Fruit fly (Drosophila melanogaster): Measurements from ENCODE around the gene CG5715.
A peak's percentile ranks its signal among the peaks of the same experiment; 100 is the strongest.

CG5715 gene

DNA sequence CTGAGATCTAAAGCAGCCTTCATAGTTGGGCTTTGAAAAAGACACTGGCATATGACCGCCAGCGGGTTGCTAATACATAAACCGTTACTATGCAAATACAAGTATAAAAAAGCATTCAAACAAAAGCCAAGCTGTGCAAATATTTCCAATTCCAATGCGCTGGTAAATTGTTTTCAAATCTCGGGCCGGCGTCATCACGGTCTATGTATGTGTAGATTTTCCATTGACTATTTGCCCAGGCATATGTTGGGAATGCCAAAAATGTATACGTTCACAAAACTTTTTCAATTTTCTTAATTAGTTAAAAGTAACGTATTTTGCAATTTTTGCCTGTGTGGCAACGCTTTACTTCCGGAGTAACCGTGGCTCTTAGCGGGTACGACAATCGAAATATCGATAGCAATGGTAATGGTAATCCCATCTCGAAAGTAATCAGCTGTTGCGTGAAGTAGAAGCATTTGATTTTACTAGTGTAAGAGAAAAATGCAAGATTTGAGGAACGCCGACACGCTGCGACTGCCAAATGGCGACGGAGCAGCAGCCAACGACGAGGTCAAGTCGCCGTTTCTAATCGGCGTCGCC lies 4.3 kb downstream of the CG5715 start, which contains the start of the genes CG34290 and Uck:
TSS of gene CG34290 (minus strand) at position 51 of the 582 bp plus-strand sequence.
TSS of gene Uck (plus strand) at position 405 of the 582 bp plus-strand sequence.
- no peak for TF ChIP-seq Rel (GFP tag; optimal IDR thresholded peaks at IDR 0.05)
- TF ChIP-seq Rel (tag; optimal IDR thresholded peaks at IDR 0.05), result peak; percentile 65
- no peak for TF ChIP-seq Abd-B (GFP tag; optimal IDR thresholded peaks at IDR 0.05)
- no peak for TF ChIP-seq Mio (GFP tag; optimal IDR thresholded peaks at IDR 0.05)
- no peak for TF ChIP-seq Myc (optimal IDR thresholded peaks at IDR 0.05)
- TF ChIP-seq rgr (GFP tag; optimal IDR thresholded peaks at IDR 0.05), result peak; percentile 88
- no peak for TF ChIP-seq usp (GFP tag; optimal IDR thresholded peaks at IDR 0.05)
- no peak for TF ChIP-seq Dfd (GFP tag; optimal IDR thresholded peaks at IDR 0.05)
- no peak for TF ChIP-seq fru (GFP tag; optimal IDR thresholded peaks at IDR 0.05)
- peak; percentile 69 for TF ChIP-seq HLH106 (tag; optimal IDR thresholded peaks at IDR 0.05)
- peak; percentile 77 for TF ChIP-seq br (GFP tag; optimal IDR thresholded peaks at IDR 0.05)
- peak; percentile 98 for TF ChIP-seq Vsx2 (GFP tag; optimal IDR thresholded peaks at IDR 0.05; ENCODE audit: partially characterized antibody)
- no peak for TF ChIP-seq brk (GFP tag; optimal IDR thresholded peaks at IDR 0.05)
- TF ChIP-seq Hr78 (GFP tag; optimal IDR thresholded peaks at IDR 0.05), result no peak
- peak; percentile 72 for TF ChIP-seq Sp1 (GFP tag; optimal IDR thresholded peaks at IDR 0.05)
- no peak for TF ChIP-seq CG32264 (GFP tag; optimal IDR thresholded peaks at IDR 0.05)
- TF ChIP-seq jim (GFP tag; optimal IDR thresholded peaks at IDR 0.05), result no peak
- TF ChIP-seq N (GFP tag; optimal IDR thresholded peaks at IDR 0.05), result no peak
- no peak for TF ChIP-seq dl (GFP tag; optimal IDR thresholded peaks at IDR 0.05; ENCODE audit: insufficient read depth in 1 of 2, partially characterized antibody in 2 of 2)
- no peak for TF ChIP-seq GATAd (GFP tag; optimal IDR thresholded peaks at IDR 0.05)
- TF ChIP-seq ey (GFP tag; optimal IDR thresholded peaks at IDR 0.05), result peak; percentile 25
- no peak for TF ChIP-seq CrebA (GFP tag; optimal IDR thresholded peaks at IDR 0.05; ENCODE audit: borderline replicate concordance)
- peak; percentile 87 for TF ChIP-seq CG9705 (GFP tag; optimal IDR thresholded peaks at IDR 0.05)
- peak; percentile 2 for TF ChIP-seq dsf (GFP tag; optimal IDR thresholded peaks at IDR 0.05; ENCODE audit: borderline replicate concordance)
- TF ChIP-seq h (GFP tag; optimal IDR thresholded peaks at IDR 0.05), result peak; percentile 70
- TF ChIP-seq foxo (GFP tag; optimal IDR thresholded peaks at IDR 0.05), result peak in 1 of 2 experiments; percentile 59
- TF ChIP-seq woc (GFP tag; optimal IDR thresholded peaks at IDR 0.05), result no peak
- TF ChIP-seq sv (GFP tag; optimal IDR thresholded peaks at IDR 0.05), result peak; percentile 54
- peak; percentile 63 for TF ChIP-seq OdsH (GFP tag; optimal IDR thresholded peaks at IDR 0.05)
- no peak for TF ChIP-seq tai (GFP tag; optimal IDR thresholded peaks at IDR 0.05)
- TF ChIP-seq dmrt93B (GFP tag; optimal IDR thresholded peaks at IDR 0.05), result peak; percentile 75
- peak; percentile 52 for TF ChIP-seq Hnf4 (GFP tag; optimal IDR thresholded peaks at IDR 0.05)
- peak; percentile 5 for TF ChIP-seq psq (GFP tag; optimal IDR thresholded peaks at IDR 0.05)
- no peak for TF ChIP-seq pan (optimal IDR thresholded peaks at IDR 0.05)
- no peak for TF ChIP-seq lola (GFP tag; optimal IDR thresholded peaks at IDR 0.05)
- TF ChIP-seq Dif (GFP tag; optimal IDR thresholded peaks at IDR 0.05; ENCODE audit: partially characterized antibody), result no peak
- peak; percentile 10 for TF ChIP-seq sage (GFP tag; optimal IDR thresholded peaks at IDR 0.05)
- no peak for TF ChIP-seq Jra (GFP tag; optimal IDR thresholded peaks at IDR 0.05)
- TF ChIP-seq Hr83 (GFP tag; optimal IDR thresholded peaks at IDR 0.05; ENCODE audit: poor library complexity, severe bottlenecking), result peak; percentile 54

DNA sequence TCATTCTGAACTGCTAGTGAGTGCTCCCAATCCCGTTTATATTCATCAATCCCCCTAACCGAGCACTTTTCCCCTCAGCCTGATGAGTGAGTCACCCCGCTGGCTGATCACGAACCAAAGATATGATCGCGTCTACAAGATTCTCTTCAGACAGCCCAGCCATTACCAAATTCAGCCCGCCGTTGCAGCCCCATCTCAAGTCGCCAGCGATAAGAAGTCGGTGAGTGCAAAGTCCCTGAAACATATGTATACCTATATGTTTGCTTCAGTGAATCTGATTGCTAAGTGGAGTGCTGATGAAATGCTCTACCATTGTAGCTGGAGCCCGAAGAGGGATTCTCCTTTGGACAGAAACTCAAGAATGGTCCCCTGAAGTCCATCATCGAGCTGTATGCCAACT lies 7.0 kb downstream of the CG5715 start:
- TF ChIP-seq Hnf4 (GFP tag; optimal IDR thresholded peaks at IDR 0.05), result peak; percentile 27
- no peak for TF ChIP-seq GATAd (GFP tag; optimal IDR thresholded peaks at IDR 0.05)

DNA sequence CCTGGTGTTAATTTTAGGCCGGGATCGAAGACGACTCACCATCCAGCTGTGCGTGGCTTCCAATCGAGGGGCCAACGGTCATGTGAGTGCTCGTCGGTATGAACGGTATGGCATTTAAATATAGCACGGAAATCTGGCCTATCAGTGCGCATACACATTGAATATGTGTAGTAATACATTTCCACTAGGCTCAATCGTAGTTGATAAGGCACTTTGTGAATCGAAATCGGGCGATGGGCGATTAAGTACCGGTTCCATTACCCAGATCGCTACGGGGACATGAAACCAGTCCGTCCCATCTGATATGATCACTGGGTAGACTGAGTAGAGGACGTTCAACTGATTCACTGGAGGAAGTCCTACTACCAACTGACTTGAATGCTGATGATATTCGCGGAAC lies 8.8 kb downstream of the CG5715 start:
- TF ChIP-seq br (GFP tag; optimal IDR thresholded peaks at IDR 0.05) (no peak), lola (GFP tag; optimal IDR thresholded peaks at IDR 0.05) (no peak), N (GFP tag; optimal IDR thresholded peaks at IDR 0.05) (no peak), Jra (GFP tag; optimal IDR thresholded peaks at IDR 0.05) (no peak), tai (GFP tag; optimal IDR thresholded peaks at IDR 0.05) (no peak), Myc (optimal IDR thresholded peaks at IDR 0.05) (no peak), Abd-B (GFP tag; optimal IDR thresholded peaks at IDR 0.05) (no peak), CG9705 (GFP tag; optimal IDR thresholded peaks at IDR 0.05) (no peak), Hnf4 (GFP tag; optimal IDR thresholded peaks at IDR 0.05) (no peak), ey (GFP tag; optimal IDR thresholded peaks at IDR 0.05) (no peak), rgr (GFP tag; optimal IDR thresholded peaks at IDR 0.05) (no peak), dl (GFP tag; optimal IDR thresholded peaks at IDR 0.05; ENCODE audit: insufficient read depth in 1 of 2, partially characterized antibody in 2 of 2) (no peak), GATAd (GFP tag; optimal IDR thresholded peaks at IDR 0.05) (no peak), Hr78 (GFP tag; optimal IDR thresholded peaks at IDR 0.05) (no peak), jim (GFP tag; optimal IDR thresholded peaks at IDR 0.05) (no peak), sv (GFP tag; optimal IDR thresholded peaks at IDR 0.05) (no peak), CrebA (GFP tag; optimal IDR thresholded peaks at IDR 0.05; ENCODE audit: borderline replicate concordance) (no peak), pan (optimal IDR thresholded peaks at IDR 0.05) (no peak), foxo (GFP tag; optimal IDR thresholded peaks at IDR 0.05) (no peak), fru (GFP tag; optimal IDR thresholded peaks at IDR 0.05) (no peak)

All from whole organism, wandering third instar larva.